Fruit fly (Drosophila melanogaster): Measurements from ENCODE around the gene CG45413.
A peak's percentile ranks its signal among the peaks of the same experiment; 100 is the strongest.

CG45413 gene

DNA sequence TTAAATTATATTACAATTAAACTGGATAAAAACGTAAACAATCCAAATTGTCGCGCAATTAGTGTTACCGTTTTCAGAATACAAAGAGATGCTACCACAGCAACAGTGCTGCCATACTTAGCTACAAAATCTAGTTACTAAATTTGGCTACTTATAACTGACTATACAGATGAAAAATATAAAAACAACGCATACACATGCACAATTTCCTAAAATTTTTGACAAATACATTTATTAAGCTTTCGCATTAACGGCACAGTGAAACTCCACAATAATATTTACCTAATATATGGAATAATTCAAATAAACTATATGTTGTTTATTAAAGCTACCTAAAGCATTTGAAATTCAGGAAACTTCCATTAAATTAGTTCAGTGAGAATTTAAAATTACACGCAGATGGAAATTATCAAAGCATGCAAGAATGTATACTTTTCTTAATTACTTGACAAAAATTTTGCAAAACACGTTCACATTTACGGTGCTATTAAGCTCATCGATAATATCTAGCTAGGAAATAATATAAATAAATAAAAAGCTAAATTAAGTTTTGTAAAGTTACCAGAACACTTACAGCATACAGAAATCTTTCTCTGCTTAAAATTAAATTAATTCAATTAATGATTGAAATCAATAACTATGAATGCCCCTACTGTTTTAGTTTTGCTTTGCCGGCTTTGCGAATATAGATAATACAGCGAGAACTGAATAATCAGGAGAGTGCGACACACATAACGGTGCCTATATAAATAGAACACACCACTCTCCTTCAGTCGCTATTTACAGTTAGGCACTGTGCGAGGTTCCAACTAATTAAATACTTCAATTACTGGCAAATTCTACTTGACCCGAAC, 37.4 kb upstream of the CG45413 start, which contains the start of the genes Mis12 and CG9953 (continued):
- TF ChIP-seq Asciz (GFP tag; optimal IDR thresholded peaks at IDR 0.05), result no peak
- peak; percentile 41; the same call in 1 of the 3 replicates for TF ChIP-seq CG2889 (GFP tag; IDR thresholded peaks at IDR 0.05)
- no peak for TF ChIP-seq CG31388 (GFP tag; optimal IDR thresholded peaks at IDR 0.05)
- 0 out of 3 replicates have a peak, but pooled peaks have one; percentile 27 for TF ChIP-seq CG11695 (GFP tag; IDR thresholded peaks at IDR 0.05)
- no peak for TF ChIP-seq tap (tag; optimal IDR thresholded peaks at IDR 0.05)
- TF ChIP-seq ewg (GFP tag; optimal IDR thresholded peaks at IDR 0.05), result no peak
- no peak for TF ChIP-seq Pdp1 (GFP tag; optimal IDR thresholded peaks at IDR 0.05)
- TF ChIP-seq Hmr (GFP tag; optimal IDR thresholded peaks at IDR 0.05), result no peak
- TF ChIP-seq Opbp (GFP tag; IDR thresholded peaks at IDR 0.05; ENCODE audit: partially characterized antibody), result no peak
- TF ChIP-seq CG10209 (GFP tag; optimal IDR thresholded peaks at IDR 0.05), result peak; percentile 32
- TF ChIP-seq CG11504 (tag; optimal IDR thresholded peaks at IDR 0.05), result peak; percentile 55
- no peak for TF ChIP-seq tll (GFP tag; optimal IDR thresholded peaks at IDR 0.05)
- TF ChIP-seq Rfx (GFP tag; IDR thresholded peaks at IDR 0.05), result peak; percentile 30; the same call in 1 of the 2 replicates
- no peak for TF ChIP-seq Mad (GFP tag; optimal IDR thresholded peaks at IDR 0.05)
- TF ChIP-seq CG31441 (GFP tag; IDR thresholded peaks at IDR 0.05), result no peak; the same call in 1 of the 2 replicates
- TF ChIP-seq CoRest (tag; optimal IDR thresholded peaks at IDR 0.05), result peak; percentile 75
- peak; percentile 1 for TF ChIP-seq Chrac-16 (GFP tag; optimal IDR thresholded peaks at IDR 0.05)
- no peak for TF ChIP-seq CG30431 (GFP tag; optimal IDR thresholded peaks at IDR 0.05)
- TF ChIP-seq Dll (GFP tag; IDR thresholded peaks at IDR 0.05; ENCODE audit: partially characterized antibody), result no peak
- TF ChIP-seq gem (tag; optimal IDR thresholded peaks at IDR 0.05), result peak; percentile 59
- peak; percentile 62; the same call in 1 of the 2 replicates for TF ChIP-seq Ptx1 (GFP tag; IDR thresholded peaks at IDR 0.05)
- peak; percentile 21 for TF ChIP-seq CG10267 (tag; optimal IDR thresholded peaks at IDR 0.05)
- TF ChIP-seq Trl (optimal IDR thresholded peaks at IDR 0.05), result no peak
- TF ChIP-seq Trl (GFP tag; optimal IDR thresholded peaks at IDR 0.05), result no peak
- no peak for TF ChIP-seq slou (GFP tag; optimal IDR thresholded peaks at IDR 0.05)
- 0 out of 2 replicates have a peak, but pooled peaks have one; percentile 19 for TF ChIP-seq onecut (GFP tag; IDR thresholded peaks at IDR 0.05)
- TF ChIP-seq sim (GFP tag; IDR thresholded peaks at IDR 0.05), result peak; percentile 40; the same call in 1 of the 2 replicates
- TF ChIP-seq nerfin-1 (tag; optimal IDR thresholded peaks at IDR 0.05), result no peak
- TF ChIP-seq sens (GFP tag), result peak; percentile 82
- 0 out of 2 replicates have a peak, but pooled peaks have one; percentile 20 for TF ChIP-seq esg (GFP tag; conservative IDR thresholded peaks at IDR 0.05)
- peak; percentile 47 for TF ChIP-seq CG7556 (GFP tag; optimal IDR thresholded peaks at IDR 0.05)
- peak; percentile 11 for TF ChIP-seq Oli (tag; optimal IDR thresholded peaks at IDR 0.05)
- peak; percentile 67 for TF ChIP-seq gfzf (GFP tag; optimal IDR thresholded peaks at IDR 0.05)
- no peak for TF ChIP-seq fd102C (GFP tag; optimal IDR thresholded peaks at IDR 0.05)
- no peak for TF ChIP-seq CG11085 (GFP tag; IDR thresholded peaks at IDR 0.05)
- peak; percentile 37; the same call in 1 of the 2 replicates for TF ChIP-seq CG32772 (GFP tag; IDR thresholded peaks at IDR 0.05)
- no peak for TF ChIP-seq CG8359 (GFP tag; optimal IDR thresholded peaks at IDR 0.05; ENCODE audit: borderline replicate concordance)
- no peak for TF ChIP-seq Aef1 (GFP tag; IDR thresholded peaks at IDR 0.05)
- no peak for TF ChIP-seq chif (GFP tag; optimal IDR thresholded peaks at IDR 0.05)
- TF ChIP-seq CG15269 (tag; optimal IDR thresholded peaks at IDR 0.05), result peak; percentile 58
- no peak for TF ChIP-seq CG11398 (GFP tag; optimal IDR thresholded peaks at IDR 0.05)
- peak; percentile 36 for TF ChIP-seq Ssrp (tag; optimal IDR thresholded peaks at IDR 0.05)
- peak; percentile 17; the same call in 1 of the 2 replicates for TF ChIP-seq Ada2b (GFP tag; IDR thresholded peaks at IDR 0.05)
- TF ChIP-seq CG32532 (GFP tag; IDR thresholded peaks at IDR 0.05), result peak; percentile 69
- no peak for TF ChIP-seq CG13123 (GFP tag; optimal IDR thresholded peaks at IDR 0.05)
- no peak for TF ChIP-seq eyg (GFP tag; optimal IDR thresholded peaks at IDR 0.05)
- TF ChIP-seq CG4424 (GFP tag; optimal IDR thresholded peaks at IDR 0.05), result peak; percentile 35
- TF ChIP-seq CG17385 (GFP tag; optimal IDR thresholded peaks at IDR 0.05), result peak; percentile 42

Measured in whole organism, embryonic.